Worm (Caenorhabditis elegans): Measurements from ENCODE around the gene F58F9.3.

F58F9.3 gene

ce11 chrIV:6201769-6202168, 31.3 kb upstream of the F58F9.3 start, which contains the start of gene tkr-2:
Gene tkr-2, plus strand, starts transcription at chrIV:6202069.
- TF ChIP-seq C34F6.9 (tag; optimal IDR thresholded peaks at IDR 0.05) (no peak), ama-1 (optimal IDR thresholded peaks at IDR 0.05) (no peak), elt-1 (tag; optimal IDR thresholded peaks at IDR 0.05) (no peak), sma-9 (GFP tag; optimal IDR thresholded peaks at IDR 0.05) (no peak), sma-9 (tag; optimal IDR thresholded peaks at IDR 0.05) (no peak), aly-2 (tag; optimal IDR thresholded peaks at IDR 0.05) (no peak), nhr-237 (tag; optimal IDR thresholded peaks at IDR 0.05) (no peak), dmd-4 (tag; optimal IDR thresholded peaks at IDR 0.05) (no peak), nhr-21 (tag; optimal IDR thresholded peaks at IDR 0.05) (no peak), R02D3.7 (tag; optimal IDR thresholded peaks at IDR 0.05) (no peak)

ce11 chrIV:6206294-6206776, 26.7 kb upstream of the F58F9.3 start, which contains the start of gene C49A9.10:
Gene C49A9.10, minus strand, starts transcription at chrIV:6206344.
- peak; percentile 94 for TF ChIP-seq sma-9 (GFP tag; optimal IDR thresholded peaks at IDR 0.05)
- no peak for TF ChIP-seq sma-9 (tag; optimal IDR thresholded peaks at IDR 0.05)
- no peak for TF ChIP-seq ceh-82 (tag; optimal IDR thresholded peaks at IDR 0.05)
- no peak for TF ChIP-seq nhr-129 (tag; optimal IDR thresholded peaks at IDR 0.05)
- TF ChIP-seq gmeb-1 (tag; optimal IDR thresholded peaks at IDR 0.05): peak; percentile 97
- no peak for TF ChIP-seq ztf-4 (tag; optimal IDR thresholded peaks at IDR 0.05)
- no peak for TF ChIP-seq skn-1 (tag; optimal IDR thresholded peaks at IDR 0.05)
- TF ChIP-seq elt-1 (tag; optimal IDR thresholded peaks at IDR 0.05): no peak
- no peak for TF ChIP-seq egl-27 (tag; optimal IDR thresholded peaks at IDR 0.05)
- TF ChIP-seq nhr-25 (tag; optimal IDR thresholded peaks at IDR 0.05): peak; percentile 82
- TF ChIP-seq ztf-11 (tag; optimal IDR thresholded peaks at IDR 0.05): no peak
- TF ChIP-seq lsy-2 (tag; optimal IDR thresholded peaks at IDR 0.05): peak; percentile 83 to 90
- no peak for TF ChIP-seq mbf-1 (tag; optimal IDR thresholded peaks at IDR 0.05)
- no peak for TF ChIP-seq nhr-11 (tag; optimal IDR thresholded peaks at IDR 0.05)
- no peak for TF ChIP-seq lin-39 (tag; optimal IDR thresholded peaks at IDR 0.05)
- no peak for TF ChIP-seq unc-62 (GFP tag; optimal IDR thresholded peaks at IDR 0.05)
- TF ChIP-seq blmp-1 (tag; optimal IDR thresholded peaks at IDR 0.05; ENCODE audit: insufficient read depth): peak; percentile 22
- TF ChIP-seq elt-3 (tag; optimal IDR thresholded peaks at IDR 0.05): no peak
- no peak for TF ChIP-seq alr-1 (tag; optimal IDR thresholded peaks at IDR 0.05)
- TF ChIP-seq R02D3.7 (tag; optimal IDR thresholded peaks at IDR 0.05): peak; percentile 67
- no peak for TF ChIP-seq ztf-1 (GFP tag; conservative IDR thresholded peaks at IDR 0.05)
- no peak for TF ChIP-seq ceh-16 (tag; optimal IDR thresholded peaks at IDR 0.05)
- no peak for TF ChIP-seq nhr-12 (tag; optimal IDR thresholded peaks at IDR 0.05)
- TF ChIP-seq unc-55 (GFP tag; optimal IDR thresholded peaks at IDR 0.05): peak; percentile 93
- peak; percentile 72 for TF ChIP-seq crh-2 (tag; optimal IDR thresholded peaks at IDR 0.05)
- no peak for TF ChIP-seq nhr-237 (tag; optimal IDR thresholded peaks at IDR 0.05)
- TF ChIP-seq unc-39 (tag; optimal IDR thresholded peaks at IDR 0.05): no peak
- peak; percentile 71 for TF ChIP-seq snpc-4 (tag; optimal IDR thresholded peaks at IDR 0.05)
- TF ChIP-seq nhr-21 (tag; optimal IDR thresholded peaks at IDR 0.05): peak; percentile 69
- no peak for TF ChIP-seq ZK546.5 (tag; optimal IDR thresholded peaks at IDR 0.05)
- no peak for TF ChIP-seq dmd-4 (tag; optimal IDR thresholded peaks at IDR 0.05)
- no peak for TF ChIP-seq peb-1 (tag; optimal IDR thresholded peaks at IDR 0.05)
- peak; percentile 81 for TF ChIP-seq mab-5 (tag; optimal IDR thresholded peaks at IDR 0.05)
- no peak for TF ChIP-seq zag-1 (tag; optimal IDR thresholded peaks at IDR 0.05)
- TF ChIP-seq lin-11 (tag; optimal IDR thresholded peaks at IDR 0.05): peak; percentile 62
- TF ChIP-seq F13H6.1 (tag; optimal IDR thresholded peaks at IDR 0.05): peak; percentile 90
- peak; percentile 58 for TF ChIP-seq sem-4 (tag; optimal IDR thresholded peaks at IDR 0.05)
- TF ChIP-seq nhr-6 (tag; optimal IDR thresholded peaks at IDR 0.05): peak; percentile 21
- no peak for TF ChIP-seq mdl-1 (tag; optimal IDR thresholded peaks at IDR 0.05)
- peak; percentile 6 for TF ChIP-seq Y55F3AM.14 (GFP tag; optimal IDR thresholded peaks at IDR 0.05)
- no peak for TF ChIP-seq ama-1 (optimal IDR thresholded peaks at IDR 0.05)
- TF ChIP-seq nhr-10 (tag; optimal IDR thresholded peaks at IDR 0.05): peak; percentile 14
- peak; percentile 93 for TF ChIP-seq sma-3 (GFP tag; optimal IDR thresholded peaks at IDR 0.05)
- peak; percentile 87 for TF ChIP-seq C34F6.9 (tag; optimal IDR thresholded peaks at IDR 0.05)
- no peak for TF ChIP-seq nhr-23 (tag; optimal IDR thresholded peaks at IDR 0.05)
- no peak for TF ChIP-seq nhr-77 (tag; optimal IDR thresholded peaks at IDR 0.05)
- peak; percentile 79 for TF ChIP-seq lin-13 (GFP tag; optimal IDR thresholded peaks at IDR 0.05)
- peak; percentile 42 for TF ChIP-seq fos-1 (tag; optimal IDR thresholded peaks at IDR 0.05)
- TF ChIP-seq aly-2 (tag; optimal IDR thresholded peaks at IDR 0.05): no peak

Data from whole organism, L2 larva.